Fruit fly (Drosophila melanogaster): Measurements from ENCODE around the gene Hsp23.

Hsp23 gene

dm6 chr3L:9401354-9402156 is 19.9 kb downstream of the Hsp23 start:
- no peak for TF ChIP-seq sisA (GFP tag; IDR thresholded peaks at IDR 0.05)
- TF ChIP-seq Hey (tag; optimal IDR thresholded peaks at IDR 0.05), result no peak
- no peak for TF ChIP-seq HmgZ (tag; optimal IDR thresholded peaks at IDR 0.05)
- TF ChIP-seq ham (GFP tag; IDR thresholded peaks at IDR 0.05), result no peak
- TF ChIP-seq CG9797 (GFP tag; optimal IDR thresholded peaks at IDR 0.05), result no peak
- TF ChIP-seq CG11723 (GFP tag; optimal IDR thresholded peaks at IDR 0.05), result no peak
- no peak for TF ChIP-seq Drgx (GFP tag; IDR thresholded peaks at IDR 0.05)
- TF ChIP-seq CG4617 (GFP tag; optimal IDR thresholded peaks at IDR 0.05; ENCODE audit: borderline replicate concordance), result no peak
- TF ChIP-seq CG5245 (GFP tag; optimal IDR thresholded peaks at IDR 0.05), result no peak
- no peak; the same call in 1 of the 2 replicates for TF ChIP-seq rib (GFP tag; IDR thresholded peaks at IDR 0.05)
- TF ChIP-seq cwo (GFP tag; optimal IDR thresholded peaks at IDR 0.05), result peak; percentile 13
- no peak for TF ChIP-seq oc (tag; optimal IDR thresholded peaks at IDR 0.05)
- no peak for TF ChIP-seq CG1603 (tag; optimal IDR thresholded peaks at IDR 0.05)
- TF ChIP-seq pb (GFP tag; optimal IDR thresholded peaks at IDR 0.05), result no peak
- TF ChIP-seq NK7.1 (GFP tag; optimal IDR thresholded peaks at IDR 0.05), result no peak
- no peak for TF ChIP-seq CG3726 (GFP tag; IDR thresholded peaks at IDR 0.05)
- no peak for TF ChIP-seq CG8359 (GFP tag; optimal IDR thresholded peaks at IDR 0.05; ENCODE audit: borderline replicate concordance)
- no peak for TF ChIP-seq Rx (GFP tag; IDR thresholded peaks at IDR 0.05)
- TF ChIP-seq Sry-β (GFP tag; optimal IDR thresholded peaks at IDR 0.05), result no peak
- TF ChIP-seq ab (GFP tag; optimal IDR thresholded peaks at IDR 0.05), result no peak
- no peak for TF ChIP-seq CG10147 (GFP tag; optimal IDR thresholded peaks at IDR 0.05)
- TF ChIP-seq zfh2 (GFP tag; optimal IDR thresholded peaks at IDR 0.05), result no peak
- TF ChIP-seq dan (GFP tag; IDR thresholded peaks at IDR 0.05), result no peak
- peak; percentile 6; the same call in 1 of the 3 replicates for TF ChIP-seq CG34422 (GFP tag; IDR thresholded peaks at IDR 0.05)
- peak; percentile 10 for TF ChIP-seq CG34376 (GFP tag; optimal IDR thresholded peaks at IDR 0.05)
- TF ChIP-seq Fer3 (tag; optimal IDR thresholded peaks at IDR 0.05), result no peak
- TF ChIP-seq Scr (GFP tag; IDR thresholded peaks at IDR 0.05; ENCODE audit: partially characterized antibody), result no peak
- no peak for TF ChIP-seq bigmax (GFP tag; optimal IDR thresholded peaks at IDR 0.05)
- no peak for TF ChIP-seq Ada2b (GFP tag; IDR thresholded peaks at IDR 0.05)
- TF ChIP-seq Hr39 (optimal IDR thresholded peaks at IDR 0.05), result no peak
- TF ChIP-seq chif (GFP tag; optimal IDR thresholded peaks at IDR 0.05), result no peak
- TF ChIP-seq wek (GFP tag; optimal IDR thresholded peaks at IDR 0.05), result no peak
- no peak for TF ChIP-seq fu2 (GFP tag; optimal IDR thresholded peaks at IDR 0.05)
- TF ChIP-seq pho (GFP tag; optimal IDR thresholded peaks at IDR 0.05), result no peak
- no peak for TF ChIP-seq CG12104 (GFP tag; optimal IDR thresholded peaks at IDR 0.05)
- no peak for TF ChIP-seq CG9876 (GFP tag; optimal IDR thresholded peaks at IDR 0.05)
- no peak for TF ChIP-seq ftz-f1 (GFP tag; optimal IDR thresholded peaks at IDR 0.05)
- TF ChIP-seq CG30403 (GFP tag; optimal IDR thresholded peaks at IDR 0.05), result no peak
- no peak for TF ChIP-seq Vsx1 (GFP tag; optimal IDR thresholded peaks at IDR 0.05)
- TF ChIP-seq Sox102F (GFP tag; optimal IDR thresholded peaks at IDR 0.05), result no peak
- TF ChIP-seq CG10274 (GFP tag; optimal IDR thresholded peaks at IDR 0.05), result no peak
- no peak for TF ChIP-seq zf30C (GFP tag; optimal IDR thresholded peaks at IDR 0.05)
- TF ChIP-seq yki (optimal IDR thresholded peaks at IDR 0.05), result peak; percentile 55
- TF ChIP-seq CG11695 (GFP tag; IDR thresholded peaks at IDR 0.05), result 0 out of 3 replicates have a peak, but pooled peaks have one; percentile 6
- TF ChIP-seq CG2116 (GFP tag; optimal IDR thresholded peaks at IDR 0.05), result no peak
- TF ChIP-seq B-H2 (GFP tag; optimal IDR thresholded peaks at IDR 0.05), result no peak
- TF ChIP-seq Dfd (GFP tag; optimal IDR thresholded peaks at IDR 0.05), result no peak
- TF ChIP-seq Trl (optimal IDR thresholded peaks at IDR 0.05), result peak; percentile 91 to 96
- TF ChIP-seq Trl (GFP tag; optimal IDR thresholded peaks at IDR 0.05), result peak; percentile 40
- no peak for TF ChIP-seq inv (GFP tag; IDR thresholded peaks at IDR 0.05; ENCODE audit: partially characterized antibody)
- TF ChIP-seq ind (GFP tag; optimal IDR thresholded peaks at IDR 0.05), result no peak

Measured in whole organism, embryonic.